Fruit fly (Drosophila melanogaster) whole organism, wandering third instar larva: ENCODE results near the gene Cyp4s3.

Experiments
- Abd-B ChIP-seq: fragments of >200 bp; optimal IDR thresholded peaks from 2 replicates; lab custom pipeline; 2017; ENCODE audit warnings: missing biosample characterization, missing genetic modification characterization
- CG32264 ChIP-seq: fragments of 200-800 bp; sonication (Bioruptor generic); optimal IDR thresholded peaks from 2 replicates; lab custom pipeline; 2016; ENCODE audit warnings: missing biosample characterization, missing genetic modification characterization
- CG9705 ChIP-seq: fragments of 200-800 bp; sonication (Bioruptor generic); optimal IDR thresholded peaks from 2 replicates; lab custom pipeline; 2018; ENCODE audit warnings: missing biosample characterization, mild to moderate bottlenecking, missing genetic modification characterization
- CrebA ChIP-seq: fragments of 200-800 bp; sonication (Bioruptor generic); optimal IDR thresholded peaks from 2 replicates; lab custom pipeline; 2016; ENCODE audit warnings: missing biosample characterization, mild to moderate bottlenecking, missing genetic modification characterization, borderline replicate concordance
- Dfd ChIP-seq: fragments of >200 bp; optimal IDR thresholded peaks from 2 replicates; lab custom pipeline; 2017; ENCODE audit warnings: missing biosample characterization, missing genetic modification characterization
- Dif ChIP-seq: fragments of 200-275, 200-300 bp; sonication (Bioruptor generic); optimal IDR thresholded peaks from 2 replicates; lab custom pipeline; 2018; ENCODE audit warnings: missing biosample characterization, missing genetic modification characterization; ENCODE audit not compliant: partially characterized antibody
- GATAd ChIP-seq: sonication (Bioruptor generic); optimal IDR thresholded peaks from 2 replicates; lab custom pipeline; 2016; ENCODE audit warnings: missing biosample characterization, missing genetic modification characterization
- HLH106 ChIP-seq: fragments of 200-800 bp; optimal IDR thresholded peaks from 3 replicates; lab custom pipeline; 2019; ENCODE audit warnings: missing biosample characterization, mild to moderate bottlenecking, missing genetic modification characterization, moderate library complexity
- Hnf4 ChIP-seq: fragments of 200-800 bp; sonication (Bioruptor generic); optimal IDR thresholded peaks from 2 replicates; lab custom pipeline; 2016; ENCODE audit warnings: missing biosample characterization, mild to moderate bottlenecking, missing genetic modification characterization
- Hr78 ChIP-seq: fragments of >200 bp; optimal IDR thresholded peaks from 2 replicates; lab custom pipeline; 2017; ENCODE audit warnings: missing biosample characterization, missing genetic modification characterization
- Hr83 ChIP-seq: fragments of 200-300 bp; sonication (Bioruptor generic); optimal IDR thresholded peaks from 2 replicates; lab custom pipeline; 2016; ENCODE audit warnings: missing biosample characterization, mild to moderate bottlenecking, missing genetic modification characterization, moderate library complexity; ENCODE audit not compliant: poor library complexity, severe bottlenecking
- Jra ChIP-seq: sonication (Bioruptor generic); optimal IDR thresholded peaks from 2 replicates; lab custom pipeline; 2016; ENCODE audit warnings: missing biosample characterization, missing genetic modification characterization
- Mio ChIP-seq: sonication (Bioruptor generic); optimal IDR thresholded peaks from 2 replicates; lab custom pipeline; 2016; ENCODE audit warnings: missing biosample characterization, missing genetic modification characterization
- N ChIP-seq: fragments of >200 bp; optimal IDR thresholded peaks from 2 replicates; lab custom pipeline; 2018; ENCODE audit warnings: missing biosample characterization, missing external identifiers, missing genetic modification characterization
- OdsH ChIP-seq: fragments of 200-800 bp; sonication (Bioruptor generic); optimal IDR thresholded peaks from 2 replicates; lab custom pipeline; 2016; ENCODE audit warnings: missing biosample characterization, mild to moderate bottlenecking, missing genetic modification characterization
- Rel ChIP-seq, 2 experiments: fragments of 200-800 bp; sonication (Bioruptor generic) in 1 of 2; optimal IDR thresholded peaks; 2 replicates in 1 of 2; 3 replicates in 1 of 2; lab custom pipeline; 2016 to 2019; ENCODE audit warnings: mild to moderate bottlenecking in 2 of 2, missing biosample characterization in 2 of 2, missing genetic modification characterization in 2 of 2, moderate library complexity in 1 of 2
- Sp1 ChIP-seq: fragments of 200-800 bp; sonication (Bioruptor generic); optimal IDR thresholded peaks from 3 replicates; lab custom pipeline; 2019; ENCODE audit warnings: missing biosample characterization, mild to moderate bottlenecking, missing genetic modification characterization, moderate library complexity
- Vsx2 ChIP-seq: fragments of 200-300, 225-300 bp; sonication (Bioruptor generic); optimal IDR thresholded peaks from 2 replicates; lab custom pipeline; 2018; ENCODE audit warnings: missing biosample characterization, missing genetic modification characterization; ENCODE audit not compliant: partially characterized antibody
- br ChIP-seq: fragments of 200-800 bp; sonication (Bioruptor generic); optimal IDR thresholded peaks from 2 replicates; lab custom pipeline; 2016; ENCODE audit warnings: missing biosample characterization, missing genetic modification characterization
- brk ChIP-seq: fragments of 200-800 bp; sonication (Bioruptor generic); optimal IDR thresholded peaks from 2 replicates; lab custom pipeline; 2016; ENCODE audit warnings: missing biosample characterization, mild to moderate bottlenecking, missing genetic modification characterization
- dl ChIP-seq, 2 experiments: fragments of 175-275, 200-275 bp in 1 of 2; fragments of 200-275 bp in 1 of 2; sonication (Bioruptor generic); optimal IDR thresholded peaks; lab custom pipeline; 2018; ENCODE audit warnings: mild to moderate bottlenecking in 2 of 2, missing biosample characterization in 2 of 2, missing genetic modification characterization in 2 of 2, moderate library complexity in 2 of 2; ENCODE audit not compliant: partially characterized antibody in 2 of 2, insufficient read depth in 1 of 2
- dmrt93B ChIP-seq: fragments of 200-800 bp; sonication (Bioruptor generic); optimal IDR thresholded peaks from 2 replicates; lab custom pipeline; 2018; ENCODE audit warnings: missing biosample characterization, mild to moderate bottlenecking, missing genetic modification characterization
- dsf ChIP-seq: sonication (Bioruptor generic); optimal IDR thresholded peaks from 2 replicates; lab custom pipeline; 2016; ENCODE audit warnings: missing biosample characterization, missing genetic modification characterization, borderline replicate concordance
- ey ChIP-seq: fragments of 200-800 bp; sonication (Bioruptor generic); optimal IDR thresholded peaks from 2 replicates; lab custom pipeline; 2016; ENCODE audit warnings: missing biosample characterization, missing genetic modification characterization
- foxo ChIP-seq, 2 experiments: fragments of 200-800 bp; sonication (Bioruptor generic); optimal IDR thresholded peaks; 2 replicates in 1 of 2; 3 replicates in 1 of 2; lab custom pipeline; 2016 to 2017; ENCODE audit warnings: missing biosample characterization in 2 of 2, missing genetic modification characterization in 2 of 2
- fru ChIP-seq: fragments of 200-800 bp; sonication (Bioruptor generic); optimal IDR thresholded peaks from 3 replicates; lab custom pipeline; 2016; ENCODE audit warnings: missing biosample characterization, mild to moderate bottlenecking, missing genetic modification characterization
- h ChIP-seq: fragments of 200-800 bp; sonication (Bioruptor generic); optimal IDR thresholded peaks from 3 replicates; lab custom pipeline; 2016; ENCODE audit warnings: missing biosample characterization, mild to moderate bottlenecking, missing genetic modification characterization
- jim ChIP-seq: fragments of 175-275, 200-325 bp; sonication (Bioruptor generic); optimal IDR thresholded peaks from 2 replicates; lab custom pipeline; 2016; ENCODE audit warnings: missing biosample characterization, mild to moderate bottlenecking, missing genetic modification characterization
- lola ChIP-seq: fragments of >200 bp; optimal IDR thresholded peaks from 2 replicates; lab custom pipeline; 2017; ENCODE audit warnings: missing biosample characterization, missing genetic modification characterization
- pan ChIP-seq: fragments of >200 bp; optimal IDR thresholded peaks from 2 replicates; lab custom pipeline; 2017
- rgr ChIP-seq: fragments of 200-800 bp; sonication (Bioruptor generic); optimal IDR thresholded peaks from 3 replicates; lab custom pipeline; 2016; ENCODE audit warnings: missing biosample characterization, mild to moderate bottlenecking, missing genetic modification characterization
- sage ChIP-seq: fragments of 200-800 bp; sonication (Bioruptor generic); optimal IDR thresholded peaks from 2 replicates; lab custom pipeline; 2016; ENCODE audit warnings: missing biosample characterization, mild to moderate bottlenecking, missing genetic modification characterization
- sv ChIP-seq: fragments of 200-800 bp; sonication (Bioruptor generic); optimal IDR thresholded peaks from 3 replicates; lab custom pipeline; 2016; ENCODE audit warnings: missing biosample characterization, missing genetic modification characterization
- tai ChIP-seq: sonication (Bioruptor generic); optimal IDR thresholded peaks from 2 replicates; lab custom pipeline; 2016; ENCODE audit warnings: missing biosample characterization, missing genetic modification characterization
- usp ChIP-seq: fragments of >200 bp; optimal IDR thresholded peaks from 2 replicates; lab custom pipeline; 2017; ENCODE audit warnings: missing biosample characterization, missing genetic modification characterization
- woc ChIP-seq: sonication (Bioruptor generic); optimal IDR thresholded peaks from 2 replicates; lab custom pipeline; 2016; ENCODE audit warnings: missing biosample characterization, mild to moderate bottlenecking, missing genetic modification characterization

Gene Cyp4s3

dm6 chrX:15079163-15079809, 37.1 kb downstream of the Cyp4s3 start:
- TF ChIP-seq Sp1 (GFP tag; lab: Kevin White, UChicago), result peak; percentile 6
- no peak for TF ChIP-seq Rel (GFP tag; optimal IDR thresholded peaks at IDR 0.05; lab: Kevin White, UChicago)
- TF ChIP-seq Rel (tag; optimal IDR thresholded peaks at IDR 0.05; lab: Kevin White, UChicago), result peak; percentile 49
- peak; percentile 48 for TF ChIP-seq Hnf4 (GFP tag; lab: Kevin White, UChicago)
- no peak for TF ChIP-seq lola (GFP tag; lab: Kevin White, UChicago)

- TF ChIP-seq Rel (GFP tag; optimal IDR thresholded peaks at IDR 0.05; lab: Kevin White, UChicago) (no peak), Rel (tag; optimal IDR thresholded peaks at IDR 0.05; lab: Kevin White, UChicago) (no peak), sage (no peak), Mio (GFP tag; lab: Kevin White, UChicago) (no peak), Vsx2 (no peak), woc (GFP tag; lab: Kevin White, UChicago) (no peak), Sp1 (GFP tag; lab: Kevin White, UChicago) (no peak), usp (GFP tag; lab: Kevin White, UChicago) (no peak), dsf (GFP tag; lab: Kevin White, UChicago) (no peak), pan (lab: Kevin White, UChicago) (no peak), Hr83 (GFP tag; lab: Kevin White, UChicago) (no peak), h (GFP tag; lab: Kevin White, UChicago) (no peak), dl (GFP tag; optimal IDR thresholded peaks at IDR 0.05; lab: Kevin White, UChicago; ENCODE audit: insufficient read depth in 1 of 2, partially characterized antibody in 2 of 2) (no peak), Dfd (no peak), Abd-B (GFP tag; lab: Kevin White, UChicago) (no peak), dmrt93B (GFP tag; lab: Kevin White, UChicago) (no peak), Dif (GFP tag; lab: Kevin White, UChicago) (no peak)
Measured at dm6 chrX:15078394-15078793, 37.9 kb downstream of the Cyp4s3 start.

dm6 chrX:15077576-15078136, 38.7 kb downstream of the Cyp4s3 start:
- TF ChIP-seq Hnf4 (GFP tag; lab: Kevin White, UChicago), result peak; percentile 28
- no peak for TF ChIP-seq usp (GFP tag; lab: Kevin White, UChicago)

dm6 chrX:15076606-15077005, 39.7 kb downstream of the Cyp4s3 start:
- TF ChIP-seq dmrt93B (GFP tag; lab: Kevin White, UChicago) (no peak), brk (GFP tag; lab: Kevin White, UChicago) (no peak), Sp1 (GFP tag; lab: Kevin White, UChicago) (no peak), sv (no peak), GATAd (no peak), Jra (no peak), N (GFP tag; lab: Kevin White, UChicago) (no peak), tai (GFP tag; lab: Kevin White, UChicago) (no peak), foxo (GFP tag; optimal IDR thresholded peaks at IDR 0.05; lab: Kevin White, UChicago) (no peak), pan (lab: Kevin White, UChicago) (no peak), Vsx2 (no peak), CG9705 (GFP tag; lab: Kevin White, UChicago) (no peak), Hr78 (no peak), fru (GFP tag; lab: Kevin White, UChicago) (no peak), OdsH (GFP tag; lab: Kevin White, UChicago) (no peak), ey (no peak), h (GFP tag; lab: Kevin White, UChicago) (no peak), woc (GFP tag; lab: Kevin White, UChicago) (no peak)

dm6 chrX:15076038-15076575, 40.2 kb downstream of the Cyp4s3 start, which contains the start of gene Lsd-2:
TSS of gene Lsd-2 (minus strand) at chrX:15076220.
- TF ChIP-seq Rel (GFP tag; optimal IDR thresholded peaks at IDR 0.05; lab: Kevin White, UChicago) (no peak), Rel (tag; optimal IDR thresholded peaks at IDR 0.05; lab: Kevin White, UChicago) (peak; percentile 53), Sp1 (GFP tag; lab: Kevin White, UChicago) (peak; percentile 47), HLH106 (tag; lab: Kevin White, UChicago) (peak; percentile 48), brk (GFP tag; lab: Kevin White, UChicago) (no peak), sage (no peak), br (peak; percentile 53), dmrt93B (GFP tag; lab: Kevin White, UChicago) (peak; percentile 7), sv (no peak), Dif (GFP tag; lab: Kevin White, UChicago) (peak; percentile 62), N (GFP tag; lab: Kevin White, UChicago) (no peak), rgr (GFP tag; lab: Kevin White, UChicago) (peak; percentile 23), CrebA (GFP tag; lab: Kevin White, UChicago) (no peak), GATAd (no peak), foxo (GFP tag; optimal IDR thresholded peaks at IDR 0.05; lab: Kevin White, UChicago) (peak in 1 of 2 experiments; percentile 39), Jra (peak; percentile 47), Vsx2 (no peak), CG9705 (GFP tag; lab: Kevin White, UChicago) (peak; percentile 6), CG32264 (GFP tag; lab: Kevin White, UChicago) (no peak), Hr83 (GFP tag; lab: Kevin White, UChicago) (peak; percentile 78), jim (peak; percentile 66), Mio (GFP tag; lab: Kevin White, UChicago) (no peak), tai (GFP tag; lab: Kevin White, UChicago) (no peak), Hnf4 (GFP tag; lab: Kevin White, UChicago) (peak; percentile 84)
